Fruit fly (Drosophila melanogaster): Measurements from ENCODE around the gene Tbc1d15-17.

dm6 chr2L:158649-159257 lies 48.2 kb upstream of the Tbc1d15-17 start, which contains the start of the genes CG33635 and spen:
- no peak for TF ChIP-seq CG8478 (optimal IDR thresholded peaks at IDR 0.05)
- peak in 1 of 2 experiments; percentile 5 for TF ChIP-seq CTCF (optimal IDR thresholded peaks at IDR 0.05)
